Worm (Caenorhabditis elegans) whole organism, late embryonic: ENCODE data around the gene cho-1.

Experiments
- C38D4.7 ChIP-seq: fragments of 200-800 bp; sonication (Bioruptor generic); optimal IDR thresholded peaks from 2 replicates; lab custom pipeline; 2018; ENCODE audit warnings: mild to moderate bottlenecking, missing genetic modification characterization, moderate library complexity, missing compliant biosample characterization
- K02D7.2 ChIP-seq: sonication (generic microtip); optimal IDR thresholded peaks from 2 replicates; lab custom pipeline; 2017; ENCODE audit warnings: mild to moderate bottlenecking, missing genetic modification characterization, missing compliant biosample characterization
- K09A11.1 ChIP-seq: sonication (generic microtip); optimal IDR thresholded peaks from 2 replicates; lab custom pipeline; 2017; ENCODE audit warnings: antibody characterized with exemption, mild to moderate bottlenecking, missing genetic modification characterization, missing compliant biosample characterization; ENCODE audit not compliant: insufficient read depth
- T23F11.4 ChIP-seq: fragments of 200-800 bp; sonication (Bioruptor generic); optimal IDR thresholded peaks from 2 replicates; lab custom pipeline; 2018; ENCODE audit warnings: mild to moderate bottlenecking, missing genetic modification characterization, missing compliant biosample characterization
- ahr-1 ChIP-seq: sonication (generic microtip); optimal IDR thresholded peaks from 2 replicates; lab custom pipeline; 2016; ENCODE audit warnings: missing genetic modification characterization, missing compliant biosample characterization
- ama-1 ChIP-seq: fragments of 150-350 bp; optimal IDR thresholded peaks from 2 replicates; lab custom pipeline; 2014
- ceh-19 ChIP-seq: fragments of 200-800 bp; sonication (Bioruptor generic); optimal IDR thresholded peaks from 2 replicates; lab custom pipeline; 2018; ENCODE audit warnings: mild to moderate bottlenecking, missing genetic modification characterization, missing compliant biosample characterization
- ceh-2 ChIP-seq: sonication (generic microtip); optimal IDR thresholded peaks from 2 replicates; lab custom pipeline; 2016; ENCODE audit warnings: missing genotype, missing genetic modification characterization, missing compliant biosample characterization
- ceh-30 ChIP-seq: fragments of 150-350 bp; optimal IDR thresholded peaks from 2 replicates; lab custom pipeline; 2014; ENCODE audit warnings: missing biosample characterization, missing genetic modification characterization
- ceh-45 ChIP-seq: fragments of 200-800 bp; sonication (Bioruptor generic); IDR thresholded peaks from 2 replicates; pipeline ENCODE4 v1.3.6; 2022; ENCODE audit warnings: missing genetic modification reagents, missing genetic modification characterization, missing compliant biosample characterization
- ceh-48 ChIP-seq: sonication (generic microtip); optimal IDR thresholded peaks from 2 replicates; lab custom pipeline; 2016; ENCODE audit warnings: missing genetic modification characterization, inconsistent platforms, missing compliant biosample characterization
- ceh-9 ChIP-seq: sonication (generic microtip); optimal IDR thresholded peaks from 2 replicates; lab custom pipeline; 2016; ENCODE audit warnings: mild to moderate bottlenecking, missing genetic modification characterization, inconsistent platforms, missing compliant biosample characterization
- dve-1 ChIP-seq: sonication (generic microtip); optimal IDR thresholded peaks from 2 replicates; lab custom pipeline; 2017; ENCODE audit warnings: antibody characterized with exemption, mild to moderate bottlenecking, missing genetic modification characterization, missing compliant biosample characterization
- elt-2 ChIP-seq: sonication (generic microtip); optimal IDR thresholded peaks from 2 replicates; lab custom pipeline; 2016; ENCODE audit warnings: missing genetic modification reagents, missing genetic modification characterization, missing compliant biosample characterization
- elt-4 ChIP-seq: sonication (generic microtip); optimal IDR thresholded peaks from 2 replicates; lab custom pipeline; 2016; ENCODE audit warnings: missing genetic modification characterization, missing compliant biosample characterization
- ets-4 ChIP-seq: sonication (generic microtip); optimal IDR thresholded peaks from 2 replicates; lab custom pipeline; 2016; ENCODE audit warnings: missing genetic modification characterization, missing compliant biosample characterization
- fax-1 ChIP-seq: sonication (generic microtip); optimal IDR thresholded peaks from 2 replicates; lab custom pipeline; 2016; ENCODE audit warnings: missing genotype, missing genetic modification characterization, missing compliant biosample characterization
- fkh-6 ChIP-seq: sonication (generic microtip); optimal IDR thresholded peaks from 2 replicates; lab custom pipeline; 2016; ENCODE audit warnings: missing genetic modification characterization, missing compliant biosample characterization
- hlh-30 ChIP-seq: sonication (generic microtip); optimal IDR thresholded peaks from 2 replicates; lab custom pipeline; 2017; ENCODE audit warnings: antibody characterized with exemption, missing genetic modification characterization, missing compliant biosample characterization; ENCODE audit not compliant: insufficient read depth
- hlh-6 ChIP-seq: sonication (generic microtip); optimal IDR thresholded peaks from 2 replicates; lab custom pipeline; 2016; ENCODE audit warnings: missing genotype, missing genetic modification characterization, missing compliant biosample characterization
- hlh-8 ChIP-seq: sonication (generic microtip); optimal IDR thresholded peaks from 2 replicates; lab custom pipeline; 2016; ENCODE audit warnings: missing genotype, missing genetic modification characterization, missing compliant biosample characterization
- lim-6 ChIP-seq: sonication (generic microtip); optimal IDR thresholded peaks from 2 replicates; lab custom pipeline; 2016; ENCODE audit warnings: missing genetic modification characterization, missing compliant biosample characterization
- mec-3 ChIP-seq: sonication (generic microtip); optimal IDR thresholded peaks from 2 replicates; lab custom pipeline; 2016; ENCODE audit warnings: borderline replicate concordance, missing genetic modification characterization, missing compliant biosample characterization
- nfya-1 ChIP-seq: sonication (generic microtip); optimal IDR thresholded peaks from 2 replicates; lab custom pipeline; 2017; ENCODE audit warnings: missing genetic modification characterization, mild to moderate bottlenecking, missing compliant biosample characterization, antibody characterized with exemption, moderate library complexity
- pag-3 ChIP-seq: sonication (generic microtip); optimal IDR thresholded peaks from 2 replicates; lab custom pipeline; 2016; ENCODE audit warnings: missing compliant biosample characterization, missing genetic modification characterization, borderline replicate concordance
- pax-1 ChIP-seq: fragments of 150-350 bp; optimal IDR thresholded peaks from 2 replicates; lab custom pipeline; 2014; ENCODE audit warnings: missing biosample characterization, missing genetic modification characterization
- pha-4 ChIP-seq: fragments of 150-350 bp; optimal IDR thresholded peaks from 2 replicates; lab custom pipeline; 2018; ENCODE audit warnings: missing biosample characterization, missing genetic modification reagents, missing genetic modification characterization
- pqm-1 ChIP-seq: sonication (generic microtip); optimal IDR thresholded peaks from 2 replicates; lab custom pipeline; 2016; ENCODE audit warnings: missing genetic modification characterization, missing compliant biosample characterization
- ref-2 ChIP-seq: sonication (generic microtip); optimal IDR thresholded peaks from 2 replicates; lab custom pipeline; 2016; ENCODE audit warnings: missing genetic modification characterization, missing compliant biosample characterization
- rnt-1 ChIP-seq: sonication (generic microtip); optimal IDR thresholded peaks from 2 replicates; lab custom pipeline; 2016; ENCODE audit warnings: missing genetic modification characterization, missing compliant biosample characterization
- syd-9 ChIP-seq: sonication (generic microtip); optimal IDR thresholded peaks from 2 replicates; lab custom pipeline; 2016; ENCODE audit warnings: mild to moderate bottlenecking, missing genetic modification characterization, moderate library complexity, missing compliant biosample characterization
- tbx-2 ChIP-seq: sonication (generic microtip); optimal IDR thresholded peaks from 2 replicates; lab custom pipeline; 2016; ENCODE audit warnings: missing genetic modification characterization, missing compliant biosample characterization
- ttx-3 ChIP-seq: sonication (generic microtip); optimal IDR thresholded peaks from 2 replicates; lab custom pipeline; 2016; ENCODE audit warnings: missing genetic modification reagents, missing genetic modification characterization, missing compliant biosample characterization
- unc-3 ChIP-seq, 2 experiments: fragments of 200-800 bp in 1 of 2; sonication (Bioruptor generic) in 1 of 2; sonication (generic microtip) in 1 of 2; conservative IDR thresholded peaks in 1 of 2; optimal IDR thresholded peaks in 1 of 2; 2 replicates each; pipeline versions ENCODE4 v1.3.6 to Lab custom; 2016 to 2022; ENCODE audit warnings: missing compliant biosample characterization in 2 of 2, missing genetic modification characterization in 2 of 2, missing genetic modification reagents in 1 of 2
- unc-42 ChIP-seq: sonication (generic microtip); optimal IDR thresholded peaks from 2 replicates; lab custom pipeline; 2016; ENCODE audit warnings: missing genotype, missing genetic modification characterization, missing compliant biosample characterization
- zip-5 ChIP-seq: sonication (generic microtip); optimal IDR thresholded peaks from 2 replicates; lab custom pipeline; 2016; ENCODE audit warnings: missing genetic modification characterization, missing compliant biosample characterization

The cho-1 gene

DNA sequence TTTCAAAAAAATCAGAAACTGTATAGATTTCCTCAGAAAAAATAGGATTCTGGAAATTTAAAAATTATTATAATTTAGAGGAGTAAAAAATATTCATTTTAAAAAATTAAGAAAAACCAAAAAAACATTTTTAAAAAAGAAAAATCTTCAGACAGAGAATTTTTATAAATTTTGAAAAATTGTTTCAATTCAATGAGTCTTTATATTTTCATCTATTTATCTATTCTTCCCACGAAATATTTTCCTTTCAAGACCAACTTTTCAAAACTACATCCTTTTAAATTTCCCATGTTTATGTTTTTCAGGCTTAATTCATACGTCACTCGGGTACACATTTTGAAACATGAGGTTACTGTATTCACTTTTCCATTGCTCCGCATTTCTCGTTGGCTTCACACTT, 44.1 kb downstream of the cho-1 start, which contains the start of gene nas-14:
nas-14 (plus strand) TSS at position 301 of the 400 bp plus-strand sequence.
- TF ChIP-seq C38D4.7 (GFP tag; lab: Kevin White, UChicago) = no peak
- no peak for TF ChIP-seq hlh-6 (tag; lab: Kevin White, UChicago)
- no peak for TF ChIP-seq unc-3 (GFP tag; conservative IDR thresholded peaks at IDR 0.05; lab: Robert Waterston, UW)
- TF ChIP-seq unc-3 (tag; optimal IDR thresholded peaks at IDR 0.05; lab: Kevin White, UChicago) = no peak
- TF ChIP-seq fax-1 (tag; lab: Kevin White, UChicago) = no peak
- TF ChIP-seq mec-3 (tag; lab: Kevin White, UChicago) = no peak
- TF ChIP-seq ceh-2 (tag; lab: Kevin White, UChicago) = no peak
- TF ChIP-seq ttx-3 = no peak
- TF ChIP-seq pqm-1 = no peak
- no peak for TF ChIP-seq zip-5
- no peak for TF ChIP-seq ceh-19 (GFP tag; lab: Kevin White, UChicago)
- TF ChIP-seq unc-42 (tag; lab: Kevin White, UChicago) = no peak
- TF ChIP-seq ceh-30 (tag; lab: Kevin White, UChicago) = no peak
- no peak for TF ChIP-seq T23F11.4 (GFP tag; lab: Kevin White, UChicago)
- no peak for TF ChIP-seq syd-9
- no peak for TF ChIP-seq pag-3 (tag; lab: Kevin White, UChicago)
- no peak for TF ChIP-seq ceh-9 (tag; lab: Kevin White, UChicago)
- TF ChIP-seq hlh-30 (tag; lab: Kevin White, UChicago) = no peak
- TF ChIP-seq K02D7.2 (tag; lab: Kevin White, UChicago) = no peak
- TF ChIP-seq, all 69 proteins: peak for 0

- TF ChIP-seq pax-1 (tag; lab: Kevin White, UChicago) (no peak), hlh-8 (tag; lab: Kevin White, UChicago) (no peak), ceh-48 (tag; lab: Kevin White, UChicago) (no peak), rnt-1 (tag; lab: Kevin White, UChicago) (no peak), fkh-6 (tag; lab: Kevin White, UChicago) (no peak), ref-2 (no peak), pha-4 (tag; lab: Kevin White, UChicago) (no peak), elt-2 (no peak), ahr-1 (no peak), C38D4.7 (GFP tag; lab: Kevin White, UChicago) (no peak), ama-1 (lab: Kevin White, UChicago) (no peak)
- TF ChIP-seq, all 69 proteins: peak for 0
These were observed 46.8 kb downstream of the cho-1 start for ce11 chrIV:13167534-13167933.

ce11 chrIV:13165181-13165580, 49.2 kb downstream of the cho-1 start, which contains the start of gene scl-14:
Gene scl-14, plus strand, starts transcription at chrIV:13165481.
- TF ChIP-seq ets-4 (tag; lab: Kevin White, UChicago) (no peak), tbx-2 (tag; lab: Kevin White, UChicago) (no peak), dve-1 (tag; lab: Kevin White, UChicago) (no peak), nfya-1 (no peak), elt-4 (tag; lab: Kevin White, UChicago) (no peak), lim-6 (tag; lab: Kevin White, UChicago) (no peak), ahr-1 (no peak), pag-3 (tag; lab: Kevin White, UChicago) (no peak), ref-2 (no peak), T23F11.4 (GFP tag; lab: Kevin White, UChicago) (no peak), rnt-1 (tag; lab: Kevin White, UChicago) (no peak), zip-5 (no peak), ceh-45 (GFP tag; lab: Robert Waterston, UW) (no peak), ceh-48 (tag; lab: Kevin White, UChicago) (no peak), hlh-30 (tag; lab: Kevin White, UChicago) (no peak), unc-3 (GFP tag; conservative IDR thresholded peaks at IDR 0.05; lab: Robert Waterston, UW) (no peak), unc-3 (tag; optimal IDR thresholded peaks at IDR 0.05; lab: Kevin White, UChicago) (no peak), K09A11.1 (tag; lab: Kevin White, UChicago) (no peak)
